Fruit fly (Drosophila melanogaster): ENCODE measurements around the gene mew.
"Not testable (repeated sequence)": the region's sequence is repeated elsewhere in the genome, so short reads cannot be mapped to it uniquely, and the experiment has no call there.

mew gene

DNA sequence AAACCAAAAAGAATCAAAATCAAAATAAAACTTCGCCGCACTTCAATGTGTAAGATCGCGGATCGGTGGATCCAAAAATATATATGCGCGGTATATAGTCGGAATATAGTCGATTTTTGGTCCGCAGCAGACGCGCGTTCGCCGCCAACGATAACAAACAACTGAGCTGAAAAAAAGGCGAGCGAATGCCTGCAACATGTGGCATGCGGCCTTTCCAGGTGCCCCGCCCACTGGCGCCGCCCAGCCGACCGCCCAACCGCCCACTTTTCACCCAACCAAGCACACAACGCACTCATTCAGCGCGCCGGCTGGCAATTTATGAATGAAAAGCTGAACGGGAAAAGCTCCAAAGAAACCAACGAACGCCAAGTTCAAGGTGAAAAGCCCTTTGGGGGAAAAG lies 69.3 kb downstream of the mew start, which contains the start of gene Lgr4 (continued):
- TF ChIP-seq HHEX (GFP tag; optimal IDR thresholded peaks at IDR 0.05) (no peak), tgo (GFP tag; IDR thresholded peaks at IDR 0.05) (no peak), CG11723 (GFP tag; optimal IDR thresholded peaks at IDR 0.05) (no peak), tap (tag; optimal IDR thresholded peaks at IDR 0.05) (no peak), CG8478 (optimal IDR thresholded peaks at IDR 0.05) (no peak), jing (GFP tag; optimal IDR thresholded peaks at IDR 0.05) (no peak), shn (GFP tag; optimal IDR thresholded peaks at IDR 0.05) (no peak), CG18476 (GFP tag; optimal IDR thresholded peaks at IDR 0.05) (no peak), zfh1 (GFP tag; IDR thresholded peaks at IDR 0.05) (no peak), CG13296 (GFP tag; optimal IDR thresholded peaks at IDR 0.05) (no peak), dati (GFP tag; IDR thresholded peaks at IDR 0.05) (no peak), toy (GFP tag; IDR thresholded peaks at IDR 0.05) (no peak), CG3726 (GFP tag; IDR thresholded peaks at IDR 0.05) (no peak), CG10209 (GFP tag; optimal IDR thresholded peaks at IDR 0.05) (no peak), CG5245 (GFP tag; optimal IDR thresholded peaks at IDR 0.05) (no peak), CG7987 (GFP tag; optimal IDR thresholded peaks at IDR 0.05) (no peak), CG31365 (tag; optimal IDR thresholded peaks at IDR 0.05) (no peak)

- TF ChIP-seq zen2 (GFP tag; IDR thresholded peaks at IDR 0.05; ENCODE audit: partially characterized antibody) = peak; percentile 45; the same call in 1 of the 3 replicates
- TF ChIP-seq CG9932 (GFP tag; IDR thresholded peaks at IDR 0.05) = peak; percentile 38; the same call in 1 of the 2 replicates
- 0 out of 2 replicates have a peak, but pooled peaks have one; percentile 3 for TF ChIP-seq onecut (GFP tag; IDR thresholded peaks at IDR 0.05)
- 0 out of 4 replicates have a peak, but pooled peaks have one; percentile 13 for TF ChIP-seq chinmo (GFP tag; IDR thresholded peaks at IDR 0.05; ENCODE audit: partially characterized antibody)
- TF ChIP-seq CG7357 (GFP tag; IDR thresholded peaks at IDR 0.05) = 0 out of 3 replicates have a peak, but pooled peaks have one; percentile 45
- peak; percentile 47; the same call in 1 of the 2 replicates for TF ChIP-seq inv (GFP tag; IDR thresholded peaks at IDR 0.05; ENCODE audit: partially characterized antibody)
- peak; percentile 23; the same call in 1 of the 2 replicates for TF ChIP-seq Xrp1 (GFP tag; IDR thresholded peaks at IDR 0.05)
- TF ChIP-seq Scr (GFP tag; IDR thresholded peaks at IDR 0.05; ENCODE audit: partially characterized antibody) = 0 out of 2 replicates have a peak, but pooled peaks have one; percentile 32
- peak; percentile 44; the same call in 1 of the 2 replicates for TF ChIP-seq Dref (GFP tag; IDR thresholded peaks at IDR 0.05)
- peak; percentile 9; the same call in 1 of the 2 replicates for TF ChIP-seq MBD-R2 (GFP tag; IDR thresholded peaks at IDR 0.05)
- 0 out of 3 replicates have a peak, but pooled peaks have one; percentile 47 for TF ChIP-seq CG6791 (GFP tag; IDR thresholded peaks at IDR 0.05; ENCODE audit: partially characterized antibody)
- peak; percentile 38; the same call in 1 of the 3 replicates for TF ChIP-seq knrl (GFP tag; IDR thresholded peaks at IDR 0.05; ENCODE audit: partially characterized antibody)
- TF ChIP-seq CG2129 (GFP tag; IDR thresholded peaks at IDR 0.05; ENCODE audit: partially characterized antibody) = 0 out of 2 replicates have a peak, but pooled peaks have one; percentile 10
- TF ChIP-seq CG16813 (GFP tag; IDR thresholded peaks at IDR 0.05; ENCODE audit: partially characterized antibody) = 0 out of 3 replicates have a peak, but pooled peaks have one; percentile 23
- TF ChIP-seq bbx (GFP tag; IDR thresholded peaks at IDR 0.05; ENCODE audit: partially characterized antibody) = peak; percentile 61
Measured at dm6 chrX:13184178-13184577, 74.1 kb downstream of the mew start, which contains the start of gene CG32641. TSS of gene CG32641 (plus strand) at chrX:13184478.

DNA sequence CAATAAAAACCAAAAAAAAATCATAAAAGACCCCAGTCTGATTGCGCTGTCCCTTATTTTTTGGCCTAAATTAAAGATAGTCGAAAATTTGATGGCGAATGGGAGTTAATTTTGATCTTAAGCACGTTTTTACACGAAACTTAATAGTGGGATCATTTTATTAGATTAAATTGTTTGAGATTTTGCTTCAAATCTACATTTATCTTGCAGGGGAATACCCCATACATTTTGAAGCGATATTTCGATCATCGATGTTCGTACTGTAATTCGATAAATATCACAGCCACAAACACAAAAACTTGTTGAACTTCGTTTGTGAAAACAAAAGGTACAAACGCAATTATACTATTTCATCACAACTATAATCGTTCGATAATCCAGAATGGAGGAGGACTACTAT lies 80.6 kb downstream of the mew start, which contains the start of gene CG32640:
CG32640 (plus strand) TSS at position 286 of the 400 bp plus-strand sequence.
- TF ChIP-seq HLH4C (GFP tag; IDR thresholded peaks at IDR 0.05; ENCODE audit: partially characterized antibody) (peak; percentile 45; the same call in 1 of the 3 replicates), ssp (GFP tag; IDR thresholded peaks at IDR 0.05) (peak; percentile 30; the same call in 1 of the 2 replicates), hbn (GFP tag; IDR thresholded peaks at IDR 0.05; ENCODE audit: partially characterized antibody) (peak; percentile 44; the same call in 1 of the 2 replicates), Ada2b (GFP tag; IDR thresholded peaks at IDR 0.05) (0 out of 2 replicates have a peak, but pooled peaks have one; percentile 11), inv (GFP tag; IDR thresholded peaks at IDR 0.05; ENCODE audit: partially characterized antibody) (peak; percentile 48; the same call in 1 of the 2 replicates), HLH3B (GFP tag; IDR thresholded peaks at IDR 0.05) (0 out of 2 replicates have a peak, but pooled peaks have one; percentile 29), prd (GFP tag; IDR thresholded peaks at IDR 0.05) (0 out of 3 replicates have a peak, but pooled peaks have one; percentile 10), sna (GFP tag; IDR thresholded peaks at IDR 0.05; ENCODE audit: partially characterized antibody) (0 out of 2 replicates have a peak, but pooled peaks have one; percentile 33), Rfx (GFP tag; IDR thresholded peaks at IDR 0.05) (peak; percentile 53), amos (GFP tag; IDR thresholded peaks at IDR 0.05; ENCODE audit: partially characterized antibody) (peak; percentile 57; the same call in 1 of the 2 replicates), CG14014 (GFP tag; IDR thresholded peaks at IDR 0.05) (0 out of 2 replicates have a peak, but pooled peaks have one; percentile 22), unc-4 (GFP tag; IDR thresholded peaks at IDR 0.05; ENCODE audit: partially characterized antibody) (peak; percentile 51; the same call in 1 of the 2 replicates), sisA (GFP tag; IDR thresholded peaks at IDR 0.05) (peak; percentile 49; the same call in 1 of the 2 replicates), CG13287 (GFP tag; IDR thresholded peaks at IDR 0.05; ENCODE audit: partially characterized antibody) (peak; percentile 54), E2f1 (GFP tag; IDR thresholded peaks at IDR 0.05) (peak; percentile 13; the same call in 1 of the 2 replicates)
- TF ChIP-seq prd (optimal IDR thresholded peaks at IDR 0.05) = not testable (repeated sequence)
